Worm (Caenorhabditis elegans): ENCODE measurements around the gene tbx-34.

DNA sequence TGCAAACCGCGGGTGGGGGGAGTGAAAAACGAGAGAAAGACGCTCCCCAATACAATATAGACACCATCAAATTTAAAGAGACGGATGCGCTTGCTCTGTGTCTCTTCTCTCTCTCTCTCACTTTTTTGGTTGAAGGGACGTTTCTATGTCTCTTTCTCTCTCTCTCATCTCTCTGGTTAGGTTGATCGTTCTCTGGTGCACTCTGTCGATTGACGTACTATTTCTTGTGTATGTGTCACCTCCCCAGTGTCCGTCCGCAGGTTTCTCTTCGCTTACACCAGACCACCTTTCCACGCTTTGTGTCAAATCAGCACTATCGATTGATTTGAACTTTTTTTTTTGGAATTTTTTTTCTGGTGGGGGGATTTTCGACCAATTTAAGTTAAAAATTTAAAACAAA is 25.4 kb upstream of the tbx-34 start:
- TF ChIP-seq ccch-3 (GFP tag; optimal IDR thresholded peaks at IDR 0.05) (no peak), nfya-1 (tag; optimal IDR thresholded peaks at IDR 0.05; ENCODE audit: borderline replicate concordance, insufficient read depth) (no peak), let-607 (tag; optimal IDR thresholded peaks at IDR 0.05) (peak; percentile 38 to 57), F39B2.1 (GFP tag; IDR thresholded peaks at IDR 0.05) (no peak), repo-1 (tag; optimal IDR thresholded peaks at IDR 0.05) (no peak), bed-2 (GFP tag; IDR thresholded peaks at IDR 0.05) (no peak)
